Fruit fly (Drosophila melanogaster) whole organism, embryonic: Measurements from ENCODE around the gene CG6168.

Experiments
- Abd-B ChIP-seq: fragments of 200-800 bp; sonication (Bioruptor generic); optimal IDR thresholded peaks from 2 replicates; lab custom pipeline; 2018; ENCODE audit warnings: missing biosample characterization, mild to moderate bottlenecking, missing genetic modification characterization, moderate library complexity
- Ada2b ChIP-seq: fragments of 200-800 bp; sonication (Bioruptor generic); IDR thresholded peaks from 2 replicates; pipeline ENCODE4 v1.3.6; 2022; ENCODE audit warnings: missing biosample characterization, missing genetic modification characterization
- CG10209 ChIP-seq: fragments of 200-800 bp; sonication (Bioruptor generic); optimal IDR thresholded peaks from 3 replicates; lab custom pipeline; 2017; ENCODE audit warnings: missing biosample characterization, mild to moderate bottlenecking, missing genetic modification characterization, missing genetic modification reagents
- CG10543 ChIP-seq: fragments of 200-800 bp; sonication (Bioruptor generic); optimal IDR thresholded peaks from 3 replicates; lab custom pipeline; 2017; ENCODE audit warnings: missing biosample characterization, mild to moderate bottlenecking, missing genetic modification characterization, moderate library complexity
- CG11456 ChIP-seq: fragments of 200-800 bp; sonication (Bioruptor generic); IDR thresholded peaks from 3 replicates; pipeline ENCODE4 v1.3.6; 2022; ENCODE audit warnings: missing biosample characterization, missing genetic modification characterization
- CG12769 ChIP-seq: fragments of 200-800 bp; sonication (Bioruptor generic); optimal IDR thresholded peaks from 2 replicates; lab custom pipeline; 2019; ENCODE audit warnings: missing biosample characterization, mild to moderate bottlenecking, missing genetic modification characterization, moderate library complexity
- CG15696 ChIP-seq: fragments of 200-800 bp; sonication (Bioruptor generic); optimal IDR thresholded peaks from 2 replicates; lab custom pipeline; 2019; ENCODE audit warnings: missing biosample characterization, mild to moderate bottlenecking, missing genetic modification characterization, moderate library complexity
- CG16815 ChIP-seq: fragments of 200-800 bp; sonication (Bioruptor generic); optimal IDR thresholded peaks from 3 replicates; lab custom pipeline; 2017; ENCODE audit warnings: missing biosample characterization, mild to moderate bottlenecking, missing genetic modification characterization
- CG17912 ChIP-seq: fragments of 200-800 bp; sonication (Bioruptor generic); optimal IDR thresholded peaks from 2 replicates; lab custom pipeline; 2018; ENCODE audit warnings: missing biosample characterization, mild to moderate bottlenecking, missing genetic modification characterization
- CG2875 ChIP-seq: fragments of 200-800 bp; sonication (Bioruptor generic); optimal IDR thresholded peaks from 2 replicates; lab custom pipeline; 2017; ENCODE audit warnings: missing biosample characterization, mild to moderate bottlenecking, missing genetic modification characterization, missing genetic modification reagents
- CG30431 ChIP-seq: fragments of 200-800 bp; sonication (Bioruptor generic); optimal IDR thresholded peaks from 2 replicates; lab custom pipeline; 2017; ENCODE audit warnings: missing biosample characterization, missing genetic modification characterization
- CG34376 ChIP-seq: fragments of 200-800 bp; sonication (Bioruptor generic); optimal IDR thresholded peaks from 2 replicates; lab custom pipeline; 2018; ENCODE audit warnings: missing biosample characterization, mild to moderate bottlenecking, missing genetic modification characterization
- CG6175 ChIP-seq: fragments of 200-800 bp; sonication (Bioruptor generic); IDR thresholded peaks from 3 replicates; pipeline ENCODE4 v1.3.6; 2022; ENCODE audit warnings: missing biosample characterization, missing genetic modification characterization
- CG6272 ChIP-seq: fragments of 200-800 bp; sonication (Bioruptor generic); IDR thresholded peaks from 2 replicates; pipeline ENCODE4 v1.3.6; 2022; ENCODE audit warnings: missing biosample characterization, missing genetic modification characterization
- CG6813 ChIP-seq: fragments of 200-800 bp; sonication (Bioruptor generic); optimal IDR thresholded peaks from 2 replicates; lab custom pipeline; 2017; ENCODE audit warnings: missing biosample characterization, missing genetic modification characterization, mild to moderate bottlenecking, moderate library complexity, missing genetic modification reagents
- CG8290 ChIP-seq, 3 experiments: fragments of 200-800 bp; sonication (Bioruptor generic); optimal IDR thresholded peaks; 2 replicates each; lab custom pipeline; 2016 to 2019; ENCODE audit warnings: missing biosample characterization in 3 of 3, missing genetic modification characterization in 3 of 3, mild to moderate bottlenecking in 2 of 3, moderate library complexity in 1 of 3
- CG8924 ChIP-seq: fragments of 200-800 bp; optimal IDR thresholded peaks from 3 replicates; lab custom pipeline; 2019; ENCODE audit warnings: missing biosample characterization, mild to moderate bottlenecking, missing genetic modification characterization, moderate library complexity
- CG9215 ChIP-seq: fragments of 200-800 bp; sonication (Bioruptor generic); IDR thresholded peaks from 2 replicates; pipeline ENCODE4 v1.3.6; 2022; ENCODE audit warnings: missing biosample characterization, missing genetic modification characterization
- CoRest ChIP-seq: fragments of 200-800 bp; sonication (Bioruptor generic); optimal IDR thresholded peaks from 3 replicates; lab custom pipeline; 2018; ENCODE audit warnings: missing biosample characterization, mild to moderate bottlenecking, missing genetic modification characterization, moderate library complexity
- D ChIP-seq, 2 experiments: fragments of 200-800 bp in 1 of 2; fragments of >200 bp in 1 of 2; sonication (Bioruptor generic) in 1 of 2; optimal IDR thresholded peaks; 2 replicates in 1 of 2; 3 replicates in 1 of 2; lab custom pipeline; 2017; ENCODE audit warnings: mild to moderate bottlenecking in 1 of 2, missing biosample characterization in 1 of 2, missing genetic modification characterization in 1 of 2, missing genetic modification reagents in 1 of 2
- D19B ChIP-seq: fragments of 200-800 bp; sonication (Bioruptor generic); optimal IDR thresholded peaks from 2 replicates; lab custom pipeline; 2017; ENCODE audit warnings: missing biosample characterization, mild to moderate bottlenecking, missing genetic modification characterization
- Dfd ChIP-seq, 2 experiments: fragments of >200 bp; optimal IDR thresholded peaks; 2 replicates each; lab custom pipeline; 2017; ENCODE audit warnings: missing biosample characterization in 2 of 2, missing genetic modification characterization in 2 of 2
- H2.0 ChIP-seq: fragments of 200-800 bp; sonication (Bioruptor generic); IDR thresholded peaks from 2 replicates; pipeline ENCODE4 v1.3.6; 2022; ENCODE audit warnings: missing biosample characterization, missing genetic modification characterization
- Med ChIP-seq: fragments of 200-800 bp; sonication (Bioruptor generic); peaks from one replicate; lab custom pipeline; 2016; ENCODE audit warnings: missing biosample characterization, missing genetic modification characterization, mild to moderate bottlenecking, inconsistent platforms, moderate library complexity
- NC2α ChIP-seq: fragments of 200-800 bp; sonication (Bioruptor generic); optimal IDR thresholded peaks from 2 replicates; lab custom pipeline; 2016; ENCODE audit warnings: missing biosample characterization, missing genetic modification characterization
- Rfx ChIP-seq: fragments of 200-800 bp; sonication (Bioruptor generic); IDR thresholded peaks from 2 replicates; pipeline ENCODE4 v1.3.6; 2022; ENCODE audit warnings: missing biosample characterization, missing genetic modification characterization
- Sin3A ChIP-seq: fragments of >200 bp; optimal IDR thresholded peaks from 2 replicates; lab custom pipeline; 2018
- Vsx1 ChIP-seq: fragments of 200-800 bp; sonication (Bioruptor generic); optimal IDR thresholded peaks from 2 replicates; lab custom pipeline; 2017; ENCODE audit warnings: missing biosample characterization, mild to moderate bottlenecking, missing genetic modification characterization, missing genetic modification reagents
- ase ChIP-seq: fragments of 200-800 bp; sonication (Bioruptor generic); IDR thresholded peaks from 3 replicates; pipeline ENCODE4 v1.3.6; 2022; ENCODE audit warnings: missing biosample characterization, missing genetic modification characterization
- cad ChIP-seq: fragments of >200 bp; optimal IDR thresholded peaks from 2 replicates; lab custom pipeline; 2017; ENCODE audit warnings: missing biosample characterization, missing genetic modification characterization
- chinmo ChIP-seq: fragments of 200-800 bp; sonication (Bioruptor generic); IDR thresholded peaks from 4 replicates; pipeline ENCODE4 v1.3.6; 2022; ENCODE audit warnings: missing biosample characterization, missing genetic modification characterization; ENCODE audit not compliant: partially characterized antibody
- chm ChIP-seq: fragments of 200-800 bp; sonication (Bioruptor generic); IDR thresholded peaks from 2 replicates; pipeline ENCODE4 v1.3.6; 2022; ENCODE audit warnings: missing biosample characterization, missing genetic modification characterization
- crol ChIP-seq: fragments of 200-800 bp; sonication (Bioruptor generic); IDR thresholded peaks from 2 replicates; pipeline ENCODE4 v1.3.6; 2022; ENCODE audit warnings: missing biosample characterization, missing genetic modification characterization
- gro ChIP-seq: fragments of 200-800 bp; sonication (Bioruptor generic); optimal IDR thresholded peaks from 2 replicates; lab custom pipeline; 2016; ENCODE audit warnings: missing biosample characterization, missing genetic modification characterization
- ken ChIP-seq: fragments of 200-800 bp; sonication (Bioruptor generic); IDR thresholded peaks from 3 replicates; pipeline ENCODE4 v1.3.6; 2022; ENCODE audit warnings: missing biosample characterization, missing genetic modification characterization
- kni ChIP-seq: fragments of 200-800 bp; sonication (Bioruptor generic); optimal IDR thresholded peaks from 3 replicates; lab custom pipeline; 2017; ENCODE audit warnings: mild to moderate bottlenecking, missing biosample characterization, missing genetic modification reagents, missing genetic modification characterization
- lab ChIP-seq: fragments of 200-800 bp; sonication (Bioruptor generic); optimal IDR thresholded peaks from 3 replicates; lab custom pipeline; 2017; ENCODE audit warnings: missing biosample characterization, missing genetic modification characterization, mild to moderate bottlenecking, moderate library complexity, missing genetic modification reagents
- lmd ChIP-seq: fragments of 200-800 bp; sonication (Bioruptor generic); IDR thresholded peaks from 2 replicates; pipeline ENCODE4 v1.3.6; 2022; ENCODE audit warnings: missing biosample characterization, missing genetic modification characterization
- nerfin-2 ChIP-seq: fragments of 200-800 bp; sonication (Bioruptor generic); IDR thresholded peaks from 2 replicates; pipeline ENCODE4 v1.3.6; 2022; ENCODE audit warnings: missing biosample characterization, missing genetic modification characterization; ENCODE audit not compliant: partially characterized antibody
- org-1 ChIP-seq: fragments of 200-800 bp; sonication (Bioruptor generic); optimal IDR thresholded peaks from 2 replicates; lab custom pipeline; 2017; ENCODE audit warnings: missing biosample characterization, missing genetic modification characterization
- p53 ChIP-seq: fragments of 200-800 bp; sonication (Bioruptor generic); optimal IDR thresholded peaks from 2 replicates; lab custom pipeline; 2016; ENCODE audit warnings: missing biosample characterization, missing genetic modification characterization
- rib ChIP-seq: fragments of 200-800 bp; sonication (Bioruptor generic); IDR thresholded peaks from 2 replicates; pipeline ENCODE4 v1.3.6; 2022; ENCODE audit warnings: missing biosample characterization, missing genetic modification characterization
- seq ChIP-seq: fragments of 200-800 bp; sonication (Bioruptor generic); IDR thresholded peaks from 2 replicates; pipeline ENCODE4 v1.3.6; 2022; ENCODE audit warnings: missing biosample characterization, missing genetic modification characterization
- sr ChIP-seq: fragments of 200-800 bp; sonication (Bioruptor generic); IDR thresholded peaks from 3 replicates; pipeline ENCODE4 v1.3.6; 2022; ENCODE audit warnings: missing biosample characterization, missing genetic modification characterization
- tll ChIP-seq, 2 experiments: fragments of 200-800 bp in 1 of 2; fragments of >200 bp in 1 of 2; sonication (Bioruptor generic) in 1 of 2; optimal IDR thresholded peaks; 2 replicates each; lab custom pipeline; 2017 to 2019; ENCODE audit warnings: missing biosample characterization in 2 of 2, missing genetic modification characterization in 2 of 2, mild to moderate bottlenecking in 1 of 2, moderate library complexity in 1 of 2
- trem ChIP-seq: fragments of 200-800 bp; optimal IDR thresholded peaks from 3 replicates; lab custom pipeline; 2019; ENCODE audit warnings: missing biosample characterization, mild to moderate bottlenecking, missing genetic modification characterization, moderate library complexity
- vvl ChIP-seq: fragments of 200-800 bp; sonication (Bioruptor generic); IDR thresholded peaks from 2 replicates; pipeline ENCODE4 v1.3.6; 2022; ENCODE audit warnings: missing biosample characterization, missing genetic modification characterization

Gene CG6168

dm6 chr3L:11289130-11289716 is 32.3 kb downstream of the CG6168 start (continued):
- TF ChIP-seq D (optimal IDR thresholded peaks at IDR 0.05; lab: Kevin White, UChicago) (no peak), D (GFP tag; optimal IDR thresholded peaks at IDR 0.05; lab: Kevin White, UChicago) (no peak), cad (GFP tag; lab: Kevin White, UChicago) (no peak), D19B (GFP tag; lab: Kevin White, UChicago) (no peak), tll (GFP tag; optimal IDR thresholded peaks at IDR 0.05; lab: Kevin White, UChicago) (no peak), CG6813 (GFP tag; lab: Kevin White, UChicago) (no peak), CG12769 (peak; percentile 36), nerfin-2 (no peak), CG11456 (GFP tag; lab: Robert Waterston, UW) (0 out of 3 replicates have a peak, but pooled peaks have one; percentile 50), CG6175 (GFP tag; lab: Robert Waterston, UW) (peak; percentile 63; the same call in 1 of the 3 replicates), Rfx (GFP tag; lab: Robert Waterston, UW) (peak; percentile 48; the same call in 1 of the 2 replicates), Ada2b (peak; percentile 13; the same call in 1 of the 2 replicates), crol (GFP tag; lab: Robert Waterston, UW) (peak; percentile 31; the same call in 1 of the 2 replicates), CG9215 (GFP tag; lab: Robert Waterston, UW) (no peak), seq (GFP tag; lab: Robert Waterston, UW) (0 out of 2 replicates have a peak, but pooled peaks have one; percentile 11), CG6272 (GFP tag; lab: Robert Waterston, UW) (no peak), CG30431 (GFP tag; lab: Kevin White, UChicago) (no peak), ken (0 out of 3 replicates have a peak, but pooled peaks have one; percentile 28), rib (GFP tag; lab: Robert Waterston, UW) (0 out of 2 replicates have a peak, but pooled peaks have one; percentile 42), CG16815 (GFP tag; lab: Kevin White, UChicago) (no peak), CG8924 (tag; lab: Kevin White, UChicago) (no peak), Dfd (GFP tag; optimal IDR thresholded peaks at IDR 0.05; lab: Kevin White, UChicago) (peak in 1 of 2 experiments; percentile 92), vvl (GFP tag; lab: Robert Waterston, UW) (0 out of 2 replicates have a peak, but pooled peaks have one; percentile 8), ase (GFP tag; lab: Robert Waterston, UW) (0 out of 3 replicates have a peak, but pooled peaks have one; percentile 13), CG34376 (GFP tag; lab: Kevin White, UChicago) (no peak), CG8290 (GFP tag; optimal IDR thresholded peaks at IDR 0.05; lab: Kevin White, UChicago) (no peak), CG8290 (tag; optimal IDR thresholded peaks at IDR 0.05; lab: Kevin White, UChicago) (peak in 1 of 2 experiments; percentile 52), CG10543 (GFP tag; lab: Kevin White, UChicago) (peak; percentile 13), lmd (GFP tag; lab: Robert Waterston, UW) (no peak), chinmo (GFP tag; lab: Robert Waterston, UW) (0 out of 4 replicates have a peak, but pooled peaks have one; percentile 7), sr (GFP tag; lab: Robert Waterston, UW) (peak; percentile 81; the same call in 2 of the 3 replicates), Med (GFP tag; lab: Kevin White, UChicago) (peak; percentile 67), CG17912 (GFP tag; lab: Kevin White, UChicago) (no peak)
- TF ChIP-seq, all 482 proteins: peak for 25

- TF ChIP-seq Abd-B (GFP tag; lab: Kevin White, UChicago) = no peak
- TF ChIP-seq trem (tag; lab: Kevin White, UChicago) = no peak
Measured at dm6 chr3L:11287977-11288376, 33.5 kb downstream of the CG6168 start.

dm6 chr3L:11286603-11287011 is 34.9 kb downstream of the CG6168 start:
- no peak for TF ChIP-seq kni (GFP tag; lab: Kevin White, UChicago)
- TF ChIP-seq H2.0 (GFP tag; lab: Robert Waterston, UW) = no peak
- no peak for TF ChIP-seq Sin3A (lab: Kevin White, UChicago)
- TF ChIP-seq CG15696 (tag; lab: Kevin White, UChicago) = peak; percentile 57
- TF ChIP-seq NC2α (GFP tag; lab: Kevin White, UChicago) = peak; percentile 39
- TF ChIP-seq lab (GFP tag; lab: Kevin White, UChicago) = peak; percentile 57
- TF ChIP-seq CG2875 (GFP tag; lab: Kevin White, UChicago) = peak; percentile 28
- peak; percentile 26 for TF ChIP-seq gro (GFP tag; lab: Kevin White, UChicago)
- no peak for TF ChIP-seq Vsx1 (GFP tag; lab: Kevin White, UChicago)
- TF ChIP-seq CoRest = peak; percentile 22
- TF ChIP-seq chm (GFP tag; lab: Robert Waterston, UW) = 0 out of 2 replicates have a peak, but pooled peaks have one; percentile 40
- peak; percentile 51 for TF ChIP-seq CG10209 (GFP tag; lab: Kevin White, UChicago)
- peak; percentile 47 for TF ChIP-seq org-1 (GFP tag; lab: Kevin White, UChicago)
- TF ChIP-seq p53 (GFP tag; lab: Kevin White, UChicago) = peak; percentile 22
